Fruit fly (Drosophila melanogaster): ENCODE results near the gene CG33995.

The CG33995 gene

DNA sequence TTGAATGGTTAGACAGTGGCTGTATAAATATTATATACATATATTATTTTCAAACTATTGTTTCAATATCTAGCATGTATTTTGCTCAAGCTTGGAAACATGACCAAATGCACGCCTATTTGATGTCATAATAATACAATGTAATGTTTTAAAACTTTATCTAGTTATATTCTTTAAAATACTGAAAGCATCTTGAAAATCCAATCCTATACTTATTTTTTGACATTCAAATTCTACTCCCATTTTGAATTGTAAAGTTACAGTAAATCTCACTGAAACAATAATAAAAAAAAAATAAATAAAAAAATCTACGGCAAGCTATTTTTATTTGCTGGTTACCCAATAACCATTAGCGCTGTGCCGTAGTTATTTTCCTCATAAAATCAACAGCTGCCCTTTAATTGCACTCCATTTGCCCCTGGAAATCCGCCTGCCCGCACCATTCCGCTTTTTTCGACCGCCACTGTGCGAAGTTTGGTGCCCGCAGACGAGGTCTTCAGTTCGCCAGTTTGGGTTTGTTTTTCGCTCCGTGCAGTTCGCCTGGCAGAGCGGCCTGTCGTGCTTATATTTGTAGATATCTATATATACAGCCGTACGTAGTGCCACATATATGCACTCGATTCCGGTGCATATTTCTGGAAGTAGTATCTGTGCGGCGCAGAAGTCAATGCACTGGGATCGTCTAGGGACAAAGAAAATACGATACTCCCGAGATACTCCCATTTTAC is 2.0 kb downstream of the CG33995 start (continued):
- TF ChIP-seq pan (optimal IDR thresholded peaks at IDR 0.05) = no peak
- TF ChIP-seq pan (GFP tag; optimal IDR thresholded peaks at IDR 0.05 in 1 of 2, IDR thresholded peaks at IDR 0.05 in 1 of 2) = peak in 1 of 2 experiments; percentile 47
- peak; percentile 34 for TF ChIP-seq her (GFP tag; optimal IDR thresholded peaks at IDR 0.05)
- TF ChIP-seq jigr1 (GFP tag; IDR thresholded peaks at IDR 0.05) = no peak
- peak; percentile 42 for TF ChIP-seq CG17829 (tag; optimal IDR thresholded peaks at IDR 0.05)
- TF ChIP-seq Blimp-1 (GFP tag; optimal IDR thresholded peaks at IDR 0.05) = peak; percentile 32
- peak; percentile 8 for TF ChIP-seq CG10431 (GFP tag; optimal IDR thresholded peaks at IDR 0.05)
- peak; percentile 41 for TF ChIP-seq CG12104 (GFP tag; optimal IDR thresholded peaks at IDR 0.05)
- TF ChIP-seq CG16779 (GFP tag; IDR thresholded peaks at IDR 0.05) = peak; percentile 62
- no peak for TF ChIP-seq Kr (GFP tag; optimal IDR thresholded peaks at IDR 0.05)
- peak; percentile 10 for TF ChIP-seq CG9876 (GFP tag; optimal IDR thresholded peaks at IDR 0.05)
- peak; percentile 54 for TF ChIP-seq mam (GFP tag; optimal IDR thresholded peaks at IDR 0.05)
- peak; percentile 54 for TF ChIP-seq CG10979 (tag; optimal IDR thresholded peaks at IDR 0.05)
- TF ChIP-seq MTF-1 (GFP tag; optimal IDR thresholded peaks at IDR 0.05; ENCODE audit: borderline replicate concordance) = peak; percentile 5
- no peak for TF ChIP-seq lov (optimal IDR thresholded peaks at IDR 0.05)
- no peak for TF ChIP-seq lov (GFP tag; IDR thresholded peaks at IDR 0.05)
- peak; percentile 53; the same call in 1 of the 2 replicates for TF ChIP-seq ara (GFP tag; IDR thresholded peaks at IDR 0.05)
- TF ChIP-seq gce (GFP tag; IDR thresholded peaks at IDR 0.05) = peak; percentile 77; the same call in 2 of the 3 replicates
- peak; percentile 43 for TF ChIP-seq CG13296 (GFP tag; optimal IDR thresholded peaks at IDR 0.05)
- peak; percentile 16 for TF ChIP-seq nau (GFP tag; optimal IDR thresholded peaks at IDR 0.05)
- peak; percentile 33 for TF ChIP-seq onecut (GFP tag; IDR thresholded peaks at IDR 0.05)
- TF ChIP-seq Eip74EF (GFP tag; optimal IDR thresholded peaks at IDR 0.05) = peak in 1 of 2 experiments; percentile 55
- TF ChIP-seq CG7963 (GFP tag; IDR thresholded peaks at IDR 0.05; ENCODE audit: partially characterized antibody) = no peak
- TF ChIP-seq sna (GFP tag; IDR thresholded peaks at IDR 0.05; ENCODE audit: partially characterized antibody) = no peak
- TF ChIP-seq CG12155 (GFP tag; optimal IDR thresholded peaks at IDR 0.05) = peak; percentile 31
- TF ChIP-seq Hr3 (GFP tag; optimal IDR thresholded peaks at IDR 0.05) = peak; percentile 41
- TF ChIP-seq CG10321 (GFP tag; IDR thresholded peaks at IDR 0.05) = 0 out of 2 replicates have a peak, but pooled peaks have one; percentile 35
- TF ChIP-seq ems (GFP tag; optimal IDR thresholded peaks at IDR 0.05) = peak; percentile 52
- TF ChIP-seq Med (GFP tag) = peak; percentile 92
- TF ChIP-seq unpg (GFP tag; optimal IDR thresholded peaks at IDR 0.05) = peak; percentile 52
- TF ChIP-seq Ets65A (GFP tag) = peak; percentile 64
- TF ChIP-seq CG12659 (GFP tag; optimal IDR thresholded peaks at IDR 0.05) = peak; percentile 65
- TF ChIP-seq PHDP (tag; optimal IDR thresholded peaks at IDR 0.05) = peak; percentile 46
- TF ChIP-seq nmo (GFP tag; optimal IDR thresholded peaks at IDR 0.05) = peak; percentile 54
- TF ChIP-seq Hmr (GFP tag; optimal IDR thresholded peaks at IDR 0.05) = peak; percentile 48
- TF ChIP-seq jumu (GFP tag; optimal IDR thresholded peaks at IDR 0.05) = peak; percentile 14
- TF ChIP-seq kah (GFP tag; optimal IDR thresholded peaks at IDR 0.05) = peak; percentile 29
- TF ChIP-seq CG18599 (GFP tag; optimal IDR thresholded peaks at IDR 0.05) = peak; percentile 33
- TF ChIP-seq ewg (GFP tag; optimal IDR thresholded peaks at IDR 0.05) = peak; percentile 36
- TF ChIP-seq gsb (GFP tag; IDR thresholded peaks at IDR 0.05) = no peak
- peak; percentile 34; the same call in 1 of the 2 replicates for TF ChIP-seq CG32772 (GFP tag; IDR thresholded peaks at IDR 0.05)
- no peak for TF ChIP-seq cas (GFP tag; IDR thresholded peaks at IDR 0.05)
- peak; percentile 85 for TF ChIP-seq ci (GFP tag; IDR thresholded peaks at IDR 0.05)
- peak; percentile 97 for TF ChIP-seq CG15073 (GFP tag; optimal IDR thresholded peaks at IDR 0.05)
- TF ChIP-seq mirr (GFP tag; optimal IDR thresholded peaks at IDR 0.05) = peak; percentile 25
- no peak for TF ChIP-seq CG10565 (GFP tag; optimal IDR thresholded peaks at IDR 0.05)
- peak; percentile 30; the same call in 1 of the 3 replicates for TF ChIP-seq Aef1 (GFP tag; IDR thresholded peaks at IDR 0.05)

All from whole organism, embryonic.